Worm (Caenorhabditis elegans): Measurements from ENCODE around the gene Y81B9A.3.

ce11 chrX:9183836-9184235 is 1.6 kb downstream of the Y81B9A.3 start, which contains the start of gene Y81B9A.2:
- no peak for TF ChIP-seq snpc-1.2 (GFP tag; IDR thresholded peaks at IDR 0.05)
- TF ChIP-seq ces-1 (GFP tag; optimal IDR thresholded peaks at IDR 0.05) = no peak
- TF ChIP-seq lin-39 (tag; optimal IDR thresholded peaks at IDR 0.05) = no peak
- TF ChIP-seq nhr-237 (tag; optimal IDR thresholded peaks at IDR 0.05) = no peak
- no peak for TF ChIP-seq fos-1 (tag; optimal IDR thresholded peaks at IDR 0.05)
- TF ChIP-seq ztf-11 (tag; optimal IDR thresholded peaks at IDR 0.05) = no peak
- no peak for TF ChIP-seq nhr-11 (tag; optimal IDR thresholded peaks at IDR 0.05)
- no peak for TF ChIP-seq lin-13 (GFP tag; optimal IDR thresholded peaks at IDR 0.05)
- TF ChIP-seq aha-1 (tag) = no peak
- no peak for TF ChIP-seq pha-4 (GFP tag; IDR thresholded peaks at IDR 0.05)
- TF ChIP-seq pha-4 (tag; optimal IDR thresholded peaks at IDR 0.05) = no peak
- no peak for TF ChIP-seq unc-130 (GFP tag; optimal IDR thresholded peaks at IDR 0.05)
- no peak for TF ChIP-seq dmd-9 (GFP tag; IDR thresholded peaks at IDR 0.05)
